Worm (Caenorhabditis elegans): ENCODE results near the gene T04F8.7.

Gene T04F8.7

DNA sequence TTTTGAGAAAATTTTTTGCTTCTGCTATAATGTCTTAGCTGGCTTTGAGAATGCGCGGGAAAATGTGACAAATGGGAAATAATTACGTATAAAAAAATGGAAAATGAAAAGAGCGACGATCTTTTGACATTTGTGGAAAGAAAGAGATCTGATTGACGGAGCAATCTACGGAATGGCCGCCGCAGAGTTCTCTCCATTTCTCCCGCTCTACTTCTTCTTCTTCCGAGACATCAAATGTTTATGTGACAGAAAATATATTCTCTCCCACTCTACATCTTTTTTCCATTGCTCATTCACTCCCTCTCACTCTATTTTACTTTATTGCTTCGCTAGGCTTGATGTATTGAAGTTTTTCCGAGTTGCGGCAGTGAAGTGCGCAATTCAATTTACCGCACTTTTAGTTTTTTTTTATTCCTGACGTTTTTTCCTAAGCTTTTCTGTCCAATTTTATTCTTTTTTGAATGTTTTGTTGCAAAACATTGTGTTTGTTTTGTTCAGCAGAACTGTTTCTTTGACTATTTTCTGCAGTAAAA, 40.3 kb downstream of the T04F8.7 start:
- TF ChIP-seq ces-1 (GFP tag; optimal IDR thresholded peaks at IDR 0.05) (peak; percentile 82), lin-32 (GFP tag; optimal IDR thresholded peaks at IDR 0.05) (no peak), unc-120 (tag; optimal IDR thresholded peaks at IDR 0.05; ENCODE audit: poor library complexity, severe bottlenecking) (peak; percentile 17), ceh-39 (tag; optimal IDR thresholded peaks at IDR 0.05) (no peak), nhr-2 (tag; optimal IDR thresholded peaks at IDR 0.05) (no peak), mab-5 (tag; optimal IDR thresholded peaks at IDR 0.05) (no peak), mls-2 (tag; optimal IDR thresholded peaks at IDR 0.05) (no peak), sptf-1 (tag; optimal IDR thresholded peaks at IDR 0.05) (no peak), unc-62 (GFP tag; optimal IDR thresholded peaks at IDR 0.05) (peak; percentile 62)

DNA sequence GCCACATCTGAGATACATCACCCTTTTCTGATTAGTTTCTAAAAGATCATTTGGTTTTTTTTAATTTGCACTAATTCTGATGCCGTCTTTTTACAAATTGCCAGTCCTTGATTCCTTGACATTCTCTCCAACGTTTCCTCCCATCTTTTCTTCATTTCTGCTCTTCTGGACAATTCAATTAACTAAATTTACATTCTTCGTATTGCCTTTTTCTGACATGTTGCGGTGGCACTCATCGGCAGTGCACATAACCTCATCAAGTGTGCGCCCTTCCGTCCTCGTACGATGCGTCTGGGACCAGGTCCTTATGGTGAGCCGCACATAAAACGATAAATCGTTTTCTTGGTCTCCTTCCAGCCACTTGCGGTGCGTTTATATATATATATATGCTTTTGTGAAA, 41.8 kb downstream of the T04F8.7 start:
- TF ChIP-seq ces-1 (GFP tag; optimal IDR thresholded peaks at IDR 0.05) (peak; percentile 98), nhr-237 (tag; optimal IDR thresholded peaks at IDR 0.05) (no peak)

DNA sequence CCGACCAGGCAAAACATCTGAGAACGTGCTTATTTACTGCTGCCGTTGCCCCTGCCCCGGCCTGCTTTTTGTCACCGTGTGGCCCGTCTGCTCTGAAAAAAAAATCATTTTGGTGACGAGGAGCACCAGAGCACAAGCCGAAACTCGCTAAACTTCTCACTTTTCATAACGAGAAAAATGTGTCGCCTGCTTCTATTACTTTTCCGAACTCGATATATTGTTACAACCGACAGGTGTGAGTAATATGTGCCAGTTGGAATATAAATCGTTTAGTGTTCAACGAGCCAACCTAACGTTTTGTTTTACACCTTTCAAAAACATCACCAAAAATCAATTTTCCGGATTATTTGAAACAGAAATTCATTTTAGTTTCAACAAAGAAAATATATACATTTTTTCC, 43.1 kb downstream of the T04F8.7 start:
- TF ChIP-seq hlh-1 (tag; optimal IDR thresholded peaks at IDR 0.05) (peak; percentile 27), blmp-1 (tag; optimal IDR thresholded peaks at IDR 0.05) (no peak), zip-8 (tag; optimal IDR thresholded peaks at IDR 0.05) (no peak)

DNA sequence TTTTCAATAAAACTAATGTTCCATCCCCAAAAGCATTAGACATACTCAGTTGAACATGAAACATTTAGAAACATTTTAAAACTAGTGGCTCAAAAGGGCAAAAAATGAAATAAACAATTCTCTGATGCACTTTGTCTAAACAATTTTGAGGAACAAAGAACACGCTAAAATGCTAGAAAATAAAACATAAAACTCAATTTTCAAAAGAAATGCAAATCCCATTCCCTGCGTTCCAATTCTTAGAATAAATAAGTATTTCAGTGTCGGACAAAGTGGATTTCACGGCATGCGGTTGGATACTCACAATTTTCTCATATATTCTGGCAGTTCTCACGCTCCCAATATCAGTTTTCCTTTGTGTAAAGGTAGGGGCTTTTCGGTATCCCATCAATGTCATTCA, 47.5 kb downstream of the T04F8.7 start:
- peak; percentile 33 for TF ChIP-seq ces-1 (GFP tag; optimal IDR thresholded peaks at IDR 0.05)
- TF ChIP-seq unc-39 (tag; optimal IDR thresholded peaks at IDR 0.05), result no peak

DNA sequence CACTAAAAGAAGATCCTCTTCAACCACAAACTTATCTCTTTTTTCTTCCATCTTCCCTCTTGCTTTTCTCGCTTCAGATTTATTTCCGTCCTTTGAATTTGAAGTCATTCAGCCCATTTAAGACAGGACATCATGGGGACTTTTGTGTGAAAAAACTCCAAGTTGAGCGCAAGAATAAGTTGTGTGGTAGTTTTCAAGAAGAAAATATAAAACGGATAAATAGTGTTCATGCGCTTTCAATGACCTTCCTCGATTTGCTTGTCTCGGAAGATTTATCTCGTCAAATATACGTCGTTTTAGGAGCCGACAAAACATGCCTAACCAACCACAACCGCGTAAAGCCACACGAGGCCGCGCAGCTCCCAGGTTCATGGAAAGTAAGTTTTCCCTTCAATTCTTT, 48.7 kb downstream of the T04F8.7 start, which contains the start of gene sto-6:
sto-6 (plus strand) TSS at position 301 of the 400 bp plus-strand sequence.
- TF ChIP-seq ztf-11 (tag; optimal IDR thresholded peaks at IDR 0.05) (no peak), bed-3 (GFP tag; optimal IDR thresholded peaks at IDR 0.05) (no peak), ceh-83 (GFP tag; optimal IDR thresholded peaks at IDR 0.05) (no peak), unc-39 (tag; optimal IDR thresholded peaks at IDR 0.05) (no peak), blmp-1 (tag; optimal IDR thresholded peaks at IDR 0.05) (no peak), hlh-1 (tag; optimal IDR thresholded peaks at IDR 0.05) (no peak), lin-32 (GFP tag; optimal IDR thresholded peaks at IDR 0.05) (no peak), lsy-2 (tag; optimal IDR thresholded peaks at IDR 0.05) (no peak), nhr-76 (tag; optimal IDR thresholded peaks at IDR 0.05) (no peak)

DNA sequence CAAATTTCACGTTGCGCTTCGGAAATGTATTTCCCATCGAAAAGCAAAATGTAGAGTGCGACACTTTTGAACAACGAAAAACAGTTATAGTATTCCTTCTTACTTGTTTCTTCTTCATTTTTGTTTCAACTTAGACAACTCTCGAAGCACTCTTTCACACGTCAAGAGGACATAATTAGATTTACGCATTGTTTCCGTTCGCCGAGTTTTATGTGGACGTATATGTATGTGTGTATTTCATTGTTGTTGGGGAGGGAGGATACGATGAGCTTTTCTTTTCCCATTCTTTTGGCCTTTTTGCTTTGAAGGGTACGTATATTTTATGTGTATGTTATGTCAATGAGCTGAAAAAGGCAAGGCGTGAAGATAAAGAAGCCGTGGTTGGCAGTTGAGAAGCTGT, 50.3 kb downstream of the T04F8.7 start:
- no peak for TF ChIP-seq blmp-1 (tag; optimal IDR thresholded peaks at IDR 0.05)
- TF ChIP-seq ham-2 (GFP tag; optimal IDR thresholded peaks at IDR 0.05), result no peak
- TF ChIP-seq mab-5 (tag; optimal IDR thresholded peaks at IDR 0.05), result no peak
- TF ChIP-seq ces-1 (GFP tag; optimal IDR thresholded peaks at IDR 0.05), result peak; percentile 89
- no peak for TF ChIP-seq nhr-2 (tag; optimal IDR thresholded peaks at IDR 0.05)
- TF ChIP-seq ceh-43 (GFP tag; optimal IDR thresholded peaks at IDR 0.05), result no peak
- TF ChIP-seq ceh-39 (tag; optimal IDR thresholded peaks at IDR 0.05), result no peak
- no peak for TF ChIP-seq sem-2 (GFP tag; optimal IDR thresholded peaks at IDR 0.05)

DNA sequence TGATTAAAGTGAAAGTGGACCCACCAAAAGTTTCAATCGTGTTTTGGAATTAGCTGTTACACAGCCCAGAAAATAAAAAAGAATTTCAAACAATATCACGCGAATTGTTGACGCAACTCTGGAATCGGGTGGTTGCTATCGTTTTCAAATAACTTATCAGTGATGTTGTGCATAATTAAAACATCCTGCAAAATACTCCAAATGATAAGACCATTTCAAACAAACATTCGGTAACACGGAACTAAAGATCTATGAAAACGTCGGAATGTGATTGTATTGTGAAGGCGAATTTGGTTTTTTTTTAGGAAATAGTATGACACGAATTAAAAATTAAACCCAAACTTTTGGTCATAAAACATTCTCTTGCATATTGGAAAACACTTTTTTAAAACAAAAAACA, 52.2 kb downstream of the T04F8.7 start, which contains the start of gene spp-30:
spp-30 (minus strand) TSS at position 101 of the 400 bp plus-strand sequence.
- TF ChIP-seq pha-4 (tag; optimal IDR thresholded peaks at IDR 0.05) (no peak), bed-3 (GFP tag; optimal IDR thresholded peaks at IDR 0.05) (no peak), nhr-12 (tag; optimal IDR thresholded peaks at IDR 0.05) (no peak), ztf-11 (tag; optimal IDR thresholded peaks at IDR 0.05) (no peak), ceh-83 (GFP tag; optimal IDR thresholded peaks at IDR 0.05) (no peak), nhr-2 (tag; optimal IDR thresholded peaks at IDR 0.05) (no peak), sem-2 (GFP tag; optimal IDR thresholded peaks at IDR 0.05) (no peak), ham-2 (GFP tag; optimal IDR thresholded peaks at IDR 0.05) (no peak), snpc-4 (tag; optimal IDR thresholded peaks at IDR 0.05) (no peak), unc-120 (tag; optimal IDR thresholded peaks at IDR 0.05; ENCODE audit: poor library complexity, severe bottlenecking) (no peak), ceh-43 (GFP tag; optimal IDR thresholded peaks at IDR 0.05) (no peak), elt-3 (tag; optimal IDR thresholded peaks at IDR 0.05) (no peak), cnd-1 (tag; optimal IDR thresholded peaks at IDR 0.05) (no peak)
